Fruit fly (Drosophila melanogaster) Kc167 (cell line): ENCODE data around the gene CG1738.

ENCODE experiments used
- Myc ChIP-seq: fragments of >200 bp; optimal IDR thresholded peaks from 2 replicates; lab custom pipeline; 2017; ENCODE audit warnings: missing external identifiers
- h ChIP-seq: fragments of >200 bp; optimal IDR thresholded peaks from 3 replicates; lab custom pipeline; 2018; ENCODE audit warnings: missing external identifiers
- psq ChIP-seq: fragments of >200 bp; optimal IDR thresholded peaks from 2 replicates; lab custom pipeline; 2017; ENCODE audit warnings: missing external identifiers
- ttk ChIP-seq: sonication (Bioruptor generic); optimal IDR thresholded peaks from 2 replicates; lab custom pipeline; 2017; ENCODE audit warnings: missing external identifiers

dm6 chrX:11356648-11357047 lies 7.8 kb downstream of the CG1738 start:
- TF ChIP-seq Myc (no peak), psq (lab: Kevin White, UChicago) (no peak), h (lab: Kevin White, UChicago) (no peak), ttk (lab: Kevin White, UChicago) (peak; percentile 64)
